Worm (Caenorhabditis elegans) whole organism, L2 larva: Measurements from ENCODE around the gene K03B4.6.

Experiments
- egl-27 ChIP-seq: sonication (generic microtip); optimal IDR thresholded peaks from 3 replicates; lab custom pipeline; 2017; ENCODE audit warnings: missing biosample characterization, missing genetic modification reagents, missing genetic modification characterization
- lin-39 ChIP-seq: fragments of 150-350 bp; optimal IDR thresholded peaks from 2 replicates; lab custom pipeline; 2014; ENCODE audit warnings: missing biosample characterization, missing genetic modification reagents, missing genetic modification characterization
- nhr-129 ChIP-seq: fragments of 150-350 bp; optimal IDR thresholded peaks from 2 replicates; lab custom pipeline; 2014; ENCODE audit warnings: missing biosample characterization, missing genetic modification characterization
- nhr-25 ChIP-seq: fragments of 150-350 bp; sonication (generic microtip); optimal IDR thresholded peaks from 3 replicates; lab custom pipeline; 2014; ENCODE audit warnings: missing biosample characterization, missing genetic modification characterization
- snpc-4 ChIP-seq: fragments of 150-350 bp; optimal IDR thresholded peaks from 2 replicates; lab custom pipeline; 2014; ENCODE audit warnings: missing biosample characterization, missing genetic modification characterization
- ztf-11 ChIP-seq: sonication (generic microtip); optimal IDR thresholded peaks from 2 replicates; lab custom pipeline; 2017; ENCODE audit warnings: missing biosample characterization, missing genetic modification characterization

DNA sequence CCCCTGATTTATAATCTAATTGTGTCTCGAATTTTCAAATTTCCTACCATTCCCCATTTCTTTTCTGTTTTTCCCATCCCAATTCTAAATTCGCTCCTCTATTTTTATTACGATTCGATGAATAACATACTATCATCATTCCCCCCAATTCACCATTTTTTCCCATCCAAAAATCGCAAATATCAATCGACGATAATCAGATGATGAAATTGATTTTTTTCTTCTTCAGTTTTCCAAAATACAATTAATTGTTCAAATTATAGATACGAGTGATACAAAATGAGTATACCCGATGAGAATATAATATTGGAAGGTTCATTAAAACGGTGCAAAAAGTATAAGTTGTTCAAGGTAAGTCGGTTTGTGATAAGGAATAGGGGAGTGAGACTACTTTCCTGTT lies 33.3 kb downstream of the K03B4.6 start, which contains the start of gene soc-1:
- TF ChIP-seq snpc-4 (tag; lab: Kevin White, UChicago) (no peak), nhr-129 (peak; percentile 69), ztf-11 (no peak), lin-39 (tag; lab: Kevin White, UChicago) (no peak), nhr-25 (tag; lab: Kevin White, UChicago) (no peak), egl-27 (tag; lab: Kevin White, UChicago) (no peak)
